Fruit fly (Drosophila melanogaster) whole organism, prepupa: ENCODE data around the gene dos.

Experiments used
- Blimp-1 ChIP-seq: fragments of 200-800 bp; sonication (Bioruptor generic); optimal IDR thresholded peaks from 3 replicates; lab custom pipeline; 2017; ENCODE audit warnings: missing biosample characterization, missing genetic modification characterization, mild to moderate bottlenecking, moderate library complexity, missing genetic modification reagents
- CG10631 ChIP-seq: fragments of 200-800 bp; sonication (Bioruptor generic); optimal IDR thresholded peaks from 2 replicates; lab custom pipeline; 2016; ENCODE audit warnings: missing biosample characterization, missing genetic modification characterization
- CG10669 ChIP-seq: fragments of 200-800 bp; sonication (Bioruptor generic); optimal IDR thresholded peaks from 3 replicates; lab custom pipeline; 2018; ENCODE audit warnings: missing biosample characterization, mild to moderate bottlenecking, missing genetic modification characterization, moderate library complexity
- CG11294 ChIP-seq: fragments of 200-800 bp; sonication (Bioruptor generic); IDR thresholded peaks from 2 replicates; pipeline ENCODE4 v1.3.6; 2022; ENCODE audit warnings: missing biosample characterization, missing genetic modification characterization
- CG11762 ChIP-seq: fragments of 200-800 bp; sonication (Bioruptor generic); optimal IDR thresholded peaks from 3 replicates; lab custom pipeline; 2016; ENCODE audit warnings: missing biosample characterization, missing genetic modification characterization; ENCODE audit not compliant: insufficient read depth
- CG11902 ChIP-seq: fragments of 200-800 bp; sonication (Bioruptor generic); optimal IDR thresholded peaks from 3 replicates; lab custom pipeline; 2016; ENCODE audit warnings: missing biosample characterization, missing genetic modification characterization
- CG15336 ChIP-seq: fragments of 200-800 bp; sonication (Bioruptor generic); IDR thresholded peaks from 2 replicates; pipeline ENCODE4 v1.3.6; 2022; ENCODE audit warnings: missing biosample characterization, missing genetic modification characterization
- CG1621 ChIP-seq: fragments of 200-800 bp; sonication (Bioruptor generic); optimal IDR thresholded peaks from 3 replicates; lab custom pipeline; 2018; ENCODE audit warnings: missing biosample characterization, mild to moderate bottlenecking, missing genetic modification characterization
- CG16779 ChIP-seq: fragments of 200-800 bp; sonication (Bioruptor generic); optimal IDR thresholded peaks from 3 replicates; lab custom pipeline; 2017; ENCODE audit warnings: missing biosample characterization, mild to moderate bottlenecking, missing genetic modification characterization
- CG3032 ChIP-seq: fragments of 200-800 bp; optimal IDR thresholded peaks from 2 replicates; lab custom pipeline; 2019; ENCODE audit warnings: missing biosample characterization, mild to moderate bottlenecking, missing genetic modification characterization, moderate library complexity
- CG31627 ChIP-seq: fragments of 200-800 bp; sonication (Bioruptor generic); optimal IDR thresholded peaks from 3 replicates; lab custom pipeline; 2016; ENCODE audit warnings: missing biosample characterization, missing genetic modification characterization
- CG32006 ChIP-seq: fragments of 200-800 bp; sonication (Bioruptor generic); optimal IDR thresholded peaks from 3 replicates; lab custom pipeline; 2017; ENCODE audit warnings: missing biosample characterization, mild to moderate bottlenecking, missing genetic modification characterization
- CG34406 ChIP-seq: fragments of 200-800 bp; sonication (Bioruptor generic); optimal IDR thresholded peaks from 3 replicates; lab custom pipeline; 2016; ENCODE audit warnings: missing biosample characterization, missing genetic modification characterization
- CG3919 ChIP-seq: fragments of 200-800 bp; sonication (Bioruptor generic); optimal IDR thresholded peaks from 3 replicates; lab custom pipeline; 2016; ENCODE audit warnings: missing biosample characterization, missing genetic modification characterization
- CG4318 ChIP-seq: fragments of 200-800 bp; sonication (Bioruptor generic); optimal IDR thresholded peaks from 3 replicates; lab custom pipeline; 2017; ENCODE audit warnings: missing biosample characterization, mild to moderate bottlenecking, missing genetic modification characterization
- CG6163 ChIP-seq: fragments of 200-800 bp; sonication (Bioruptor generic); IDR thresholded peaks from 3 replicates; pipeline ENCODE4 v1.3.6; 2022; ENCODE audit warnings: missing biosample characterization, missing genetic modification characterization
- CG6792 ChIP-seq: fragments of 200-800 bp; sonication (Bioruptor generic); optimal IDR thresholded peaks from 3 replicates; lab custom pipeline; 2016; ENCODE audit warnings: missing biosample characterization, missing genetic modification characterization
- CG6808 ChIP-seq: fragments of 200-800 bp; sonication (Bioruptor generic); optimal IDR thresholded peaks from 3 replicates; lab custom pipeline; 2017; ENCODE audit warnings: missing biosample characterization, missing genetic modification characterization, mild to moderate bottlenecking, moderate library complexity, missing genetic modification reagents
- CG6854 ChIP-seq: fragments of 200-800 bp; sonication (Bioruptor generic); optimal IDR thresholded peaks from 2 replicates; lab custom pipeline; 2017; ENCODE audit warnings: missing biosample characterization, mild to moderate bottlenecking, missing genetic modification characterization
- CG8319 ChIP-seq: fragments of 200-800 bp; sonication (Bioruptor generic); optimal IDR thresholded peaks from 3 replicates; lab custom pipeline; 2016; ENCODE audit warnings: missing biosample characterization, missing genetic modification characterization
- CG8632 ChIP-seq: fragments of 200-800 bp; sonication (Bioruptor generic); optimal IDR thresholded peaks from 3 replicates; lab custom pipeline; 2016; ENCODE audit warnings: missing biosample characterization, missing genetic modification characterization
- CG9139 ChIP-seq: fragments of 200-800 bp; sonication (Bioruptor generic); optimal IDR thresholded peaks from 3 replicates; lab custom pipeline; 2017; ENCODE audit warnings: missing biosample characterization, mild to moderate bottlenecking, missing genetic modification characterization
- Eip78C ChIP-seq: fragments of 200-800 bp; sonication (Bioruptor generic); peaks from one replicate; lab custom pipeline; 2016; ENCODE audit warnings: missing biosample characterization, missing genetic modification characterization
- Eip93F ChIP-seq: fragments of 200-800 bp; sonication (Bioruptor generic); optimal IDR thresholded peaks from 2 replicates; lab custom pipeline; 2016; ENCODE audit warnings: missing biosample characterization, mild to moderate bottlenecking, missing genetic modification characterization
- Ets96B ChIP-seq: fragments of 200-800 bp; optimal IDR thresholded peaks from 2 replicates; lab custom pipeline; 2019; ENCODE audit warnings: missing biosample characterization, mild to moderate bottlenecking, missing genetic modification characterization, moderate library complexity
- Gug ChIP-seq: fragments of 200-800 bp; sonication (Bioruptor generic); IDR thresholded peaks from 2 replicates; pipeline ENCODE4 v1.3.6; 2022; ENCODE audit warnings: missing biosample characterization, missing genetic modification characterization
- Hr38 ChIP-seq: sonication (Bioruptor generic); optimal IDR thresholded peaks from 2 replicates; lab custom pipeline; 2016; ENCODE audit warnings: missing biosample characterization, missing genetic modification characterization
- Hr39 ChIP-seq: fragments of 200-800 bp; sonication (Bioruptor generic); optimal IDR thresholded peaks from 2 replicates; lab custom pipeline; 2016; ENCODE audit warnings: missing biosample characterization, missing genetic modification characterization
- Lpt ChIP-seq: fragments of 200-800 bp; sonication (Bioruptor generic); optimal IDR thresholded peaks from 3 replicates; lab custom pipeline; 2016; ENCODE audit warnings: missing biosample characterization, missing genetic modification characterization
- OdsH ChIP-seq: fragments of 200-800 bp; sonication (Bioruptor generic); optimal IDR thresholded peaks from 3 replicates; lab custom pipeline; 2016; ENCODE audit warnings: missing biosample characterization, missing genetic modification characterization
- Smox ChIP-seq: fragments of 200-800 bp; sonication (Bioruptor generic); optimal IDR thresholded peaks from 3 replicates; lab custom pipeline; 2016; ENCODE audit warnings: missing biosample characterization, missing genetic modification characterization
- Sox102F ChIP-seq: fragments of 200-800 bp; sonication (Bioruptor generic); optimal IDR thresholded peaks from 2 replicates; lab custom pipeline; 2016; ENCODE audit warnings: missing biosample characterization, mild to moderate bottlenecking, missing genetic modification characterization
- Sox14 ChIP-seq: fragments of 200-800 bp; sonication (Bioruptor generic); optimal IDR thresholded peaks from 3 replicates; lab custom pipeline; 2016; ENCODE audit warnings: missing biosample characterization, missing genetic modification characterization
- Sox15 ChIP-seq: fragments of 200-800 bp; sonication (Bioruptor generic); optimal IDR thresholded peaks from 3 replicates; lab custom pipeline; 2016; ENCODE audit warnings: missing biosample characterization, missing genetic modification characterization
- achi ChIP-seq: fragments of 200-800 bp; sonication (Bioruptor generic); optimal IDR thresholded peaks from 3 replicates; lab custom pipeline; 2016; ENCODE audit warnings: missing biosample characterization, missing genetic modification characterization
- acj6 ChIP-seq: fragments of 200-800 bp; sonication (Bioruptor generic); optimal IDR thresholded peaks from 3 replicates; lab custom pipeline; 2016; ENCODE audit warnings: missing biosample characterization, missing genetic modification characterization
- cyc ChIP-seq: fragments of 200-800 bp; sonication (Bioruptor generic); optimal IDR thresholded peaks from 3 replicates; lab custom pipeline; 2016; ENCODE audit warnings: missing biosample characterization, missing genetic modification characterization
- dac ChIP-seq: fragments of 200-800 bp; sonication (Bioruptor generic); optimal IDR thresholded peaks from 2 replicates; lab custom pipeline; 2017; ENCODE audit warnings: missing biosample characterization, mild to moderate bottlenecking, missing genetic modification characterization
- dsx ChIP-seq: fragments of 200-800 bp; optimal IDR thresholded peaks from 3 replicates; lab custom pipeline; 2019; ENCODE audit warnings: missing biosample characterization, mild to moderate bottlenecking, missing genetic modification characterization, moderate library complexity; ENCODE audit not compliant: poor library complexity, severe bottlenecking
- eg ChIP-seq: fragments of 200-800 bp; sonication (Bioruptor generic); IDR thresholded peaks from 3 replicates; pipeline ENCODE4 v1.3.6; 2022; ENCODE audit warnings: missing biosample characterization, missing genetic modification characterization
- esn ChIP-seq: fragments of 200-800 bp; sonication (Bioruptor generic); optimal IDR thresholded peaks from 2 replicates; lab custom pipeline; 2016; ENCODE audit warnings: missing biosample characterization, mild to moderate bottlenecking, missing genetic modification characterization, moderate library complexity
- fd59A ChIP-seq: fragments of 200-800 bp; sonication (Bioruptor generic); optimal IDR thresholded peaks from 2 replicates; lab custom pipeline; 2017; ENCODE audit warnings: missing biosample characterization, mild to moderate bottlenecking, missing genetic modification characterization, missing genetic modification reagents
- fd85E ChIP-seq: fragments of 200-800 bp; sonication (Bioruptor generic); optimal IDR thresholded peaks from 3 replicates; lab custom pipeline; 2016; ENCODE audit warnings: missing biosample characterization, missing genetic modification characterization
- fkh ChIP-seq: fragments of 200-800 bp; sonication (Bioruptor generic); optimal IDR thresholded peaks from 3 replicates; lab custom pipeline; 2017; ENCODE audit warnings: missing biosample characterization, mild to moderate bottlenecking, missing genetic modification characterization, moderate library complexity
- pdm3 ChIP-seq: fragments of 200-800 bp; sonication (Bioruptor generic); optimal IDR thresholded peaks from 3 replicates; lab custom pipeline; 2016; ENCODE audit warnings: missing biosample characterization, missing genetic modification characterization
- salr ChIP-seq, 2 experiments: fragments of 200-800 bp; sonication (Bioruptor generic); optimal IDR thresholded peaks; 3 replicates each; lab custom pipeline; 2016 to 2018; ENCODE audit warnings: missing biosample characterization in 2 of 2, missing genetic modification characterization in 2 of 2, mild to moderate bottlenecking in 1 of 2
- spab ChIP-seq: fragments of 200-800 bp; sonication (Bioruptor generic); optimal IDR thresholded peaks from 2 replicates; lab custom pipeline; 2017; ENCODE audit warnings: missing biosample characterization, mild to moderate bottlenecking, missing genetic modification characterization, missing genetic modification reagents
- ss ChIP-seq, 2 experiments: fragments of 200-800 bp; sonication (Bioruptor generic); optimal IDR thresholded peaks; 2 replicates in 1 of 2; 3 replicates in 1 of 2; lab custom pipeline; 2017 to 2018; ENCODE audit warnings: mild to moderate bottlenecking in 2 of 2, missing biosample characterization in 2 of 2, missing genetic modification characterization in 2 of 2, moderate library complexity in 1 of 2
- svp ChIP-seq: fragments of 200-800 bp; sonication (Bioruptor generic); peaks from one replicate; lab custom pipeline; 2016; ENCODE audit warnings: missing biosample characterization, missing genetic modification characterization
- topi ChIP-seq: fragments of 200-800 bp; sonication (Bioruptor generic); optimal IDR thresholded peaks from 3 replicates; lab custom pipeline; 2016; ENCODE audit warnings: missing biosample characterization, missing genetic modification characterization
- vri ChIP-seq: fragments of 200-800 bp; sonication (Bioruptor generic); optimal IDR thresholded peaks from 3 replicates; lab custom pipeline; 2016; ENCODE audit warnings: missing biosample characterization, mild to moderate bottlenecking, missing genetic modification characterization

Gene dos

dm6 chr3L:2589167-2589910, at the start of gene dos:
Gene dos, plus strand, starts transcription at chr3L:2589414.
- no peak for TF ChIP-seq Hr38
- peak; percentile 44 for TF ChIP-seq CG31627 (GFP tag; lab: Kevin White, UChicago)
- peak; percentile 30 for TF ChIP-seq cyc (GFP tag; lab: Kevin White, UChicago)
- peak; percentile 6 for TF ChIP-seq Eip93F (GFP tag; lab: Kevin White, UChicago)
- no peak for TF ChIP-seq CG6163 (GFP tag; lab: Robert Waterston, UW)
- no peak for TF ChIP-seq Ets96B (tag; lab: Kevin White, UChicago)
- TF ChIP-seq fd59A (GFP tag; lab: Kevin White, UChicago), result no peak
- peak; percentile 41 for TF ChIP-seq topi (GFP tag; lab: Kevin White, UChicago)
- TF ChIP-seq CG11294, result no peak
- TF ChIP-seq Blimp-1 (GFP tag; lab: Kevin White, UChicago), result no peak
- peak; percentile 34 for TF ChIP-seq acj6
- TF ChIP-seq CG15336 (GFP tag; lab: Robert Waterston, UW), result no peak
- no peak for TF ChIP-seq CG34406 (GFP tag; lab: Kevin White, UChicago)
- peak; percentile 6 for TF ChIP-seq achi (GFP tag; lab: Kevin White, UChicago)
- TF ChIP-seq svp (GFP tag; lab: Kevin White, UChicago), result peak; percentile 82
- peak; percentile 2 for TF ChIP-seq CG10669 (GFP tag; lab: Kevin White, UChicago)
- peak; percentile 26 for TF ChIP-seq CG6808 (GFP tag; lab: Kevin White, UChicago)
- TF ChIP-seq esn (GFP tag; lab: Kevin White, UChicago), result peak; percentile 57
- no peak for TF ChIP-seq CG1621
- TF ChIP-seq CG6792 (GFP tag; lab: Kevin White, UChicago), result no peak
- peak; percentile 48 for TF ChIP-seq CG3032 (tag; lab: Kevin White, UChicago)
- no peak for TF ChIP-seq CG4318 (GFP tag; lab: Kevin White, UChicago)
- TF ChIP-seq vri, result peak; percentile 43
- no peak for TF ChIP-seq Sox15
- TF ChIP-seq salr (GFP tag; optimal IDR thresholded peaks at IDR 0.05; lab: Kevin White, UChicago), result no peak
- no peak for TF ChIP-seq dac
- peak; percentile 31 for TF ChIP-seq Hr39
- TF ChIP-seq CG8319 (GFP tag; lab: Kevin White, UChicago), result no peak
- peak; percentile 40 for TF ChIP-seq fkh (GFP tag; lab: Kevin White, UChicago)
- peak; percentile 14 for TF ChIP-seq CG6854 (GFP tag; lab: Kevin White, UChicago)
- TF ChIP-seq pdm3 (GFP tag; lab: Kevin White, UChicago), result peak; percentile 45
- TF ChIP-seq CG10631 (GFP tag; lab: Kevin White, UChicago), result peak; percentile 27
- TF ChIP-seq CG11902, result no peak
- TF ChIP-seq OdsH (GFP tag; lab: Kevin White, UChicago), result peak; percentile 23
- TF ChIP-seq CG11762, result no peak
- TF ChIP-seq CG3919 (GFP tag; lab: Kevin White, UChicago), result peak; percentile 5
- no peak for TF ChIP-seq CG9139 (GFP tag; lab: Kevin White, UChicago)
- TF ChIP-seq fd85E (GFP tag; lab: Kevin White, UChicago), result no peak
- TF ChIP-seq CG8632 (GFP tag; lab: Kevin White, UChicago), result no peak
- TF ChIP-seq dsx (GFP tag; lab: Kevin White, UChicago), result peak; percentile 34
- TF ChIP-seq Eip78C (GFP tag; lab: Kevin White, UChicago), result peak; percentile 81
- TF ChIP-seq Gug (GFP tag; lab: Robert Waterston, UW), result no peak
- TF ChIP-seq spab (GFP tag; lab: Kevin White, UChicago), result no peak
- TF ChIP-seq CG16779 (tag; lab: Kevin White, UChicago), result no peak
- no peak for TF ChIP-seq Lpt
- TF ChIP-seq Sox14, result peak; percentile 60
- TF ChIP-seq Sox102F, result peak; percentile 23
- peak; percentile 34 for TF ChIP-seq Smox
- TF ChIP-seq eg (GFP tag; lab: Robert Waterston, UW), result no peak
- no peak for TF ChIP-seq CG32006 (GFP tag; lab: Kevin White, UChicago)
- no peak for TF ChIP-seq ss (GFP tag; optimal IDR thresholded peaks at IDR 0.05; lab: Kevin White, UChicago)
